Fruit fly (Drosophila melanogaster) whole organism, embryonic: ENCODE measurements around the gene CG3014.
A peak's percentile ranks its signal among the peaks of the same experiment; 100 is the strongest.

ENCODE experiments used
- ATbp ChIP-seq: fragments of 200-800 bp; sonication (Bioruptor generic); optimal IDR thresholded peaks from 2 replicates; lab custom pipeline; 2017; ENCODE audit warnings: missing biosample characterization, mild to moderate bottlenecking, missing genetic modification characterization, missing genetic modification reagents
- BEAF-32 ChIP-seq: fragments of 200-800 bp; sonication (Bioruptor generic); optimal IDR thresholded peaks from 3 replicates; lab custom pipeline; 2017; ENCODE audit warnings: missing biosample characterization, missing genetic modification characterization, mild to moderate bottlenecking, moderate library complexity, missing genetic modification reagents
- CG11398 ChIP-seq: fragments of 200-800 bp; sonication (Bioruptor generic); optimal IDR thresholded peaks from 2 replicates; lab custom pipeline; 2016; ENCODE audit warnings: missing biosample characterization, missing genetic modification characterization
- CG12236 ChIP-seq: fragments of 200-800 bp; sonication (Bioruptor generic); optimal IDR thresholded peaks from 2 replicates; lab custom pipeline; 2016; ENCODE audit warnings: missing biosample characterization, missing genetic modification characterization
- CG12659 ChIP-seq: fragments of 200-800 bp; sonication (Bioruptor generic); optimal IDR thresholded peaks from 3 replicates; lab custom pipeline; 2017; ENCODE audit warnings: mild to moderate bottlenecking, missing biosample characterization, missing genetic modification reagents, missing genetic modification characterization
- CG12744 ChIP-seq: fragments of 200-800 bp; sonication (Bioruptor generic); optimal IDR thresholded peaks from 2 replicates; lab custom pipeline; 2016; ENCODE audit warnings: missing biosample characterization, missing genetic modification characterization
- CG18599 ChIP-seq: fragments of 200-800 bp; sonication (Bioruptor generic); optimal IDR thresholded peaks from 3 replicates; lab custom pipeline; 2017; ENCODE audit warnings: missing biosample characterization, missing genetic modification characterization, mild to moderate bottlenecking, moderate library complexity, missing genetic modification reagents
- CG2678 ChIP-seq: fragments of 200-800 bp; sonication (Bioruptor generic); optimal IDR thresholded peaks from 3 replicates; lab custom pipeline; 2019; ENCODE audit warnings: missing biosample characterization, mild to moderate bottlenecking, missing genetic modification characterization, moderate library complexity
- CG30403 ChIP-seq: fragments of 200-800 bp; sonication (Bioruptor generic); optimal IDR thresholded peaks from 3 replicates; lab custom pipeline; 2016; ENCODE audit warnings: missing biosample characterization, missing genetic modification characterization
- CG31224 ChIP-seq: fragments of 200-800 bp; sonication (Bioruptor generic); IDR thresholded peaks from 2 replicates; pipeline ENCODE4 v1.3.6; 2022; ENCODE audit warnings: missing biosample characterization, missing genetic modification characterization
- CG4328 ChIP-seq: fragments of 200-800 bp; sonication (Bioruptor generic); optimal IDR thresholded peaks from 3 replicates; lab custom pipeline; 2017; ENCODE audit warnings: missing biosample characterization, missing genetic modification reagents, missing genetic modification characterization
- CG6254 ChIP-seq: fragments of 200-800 bp; sonication (Bioruptor generic); optimal IDR thresholded peaks from 3 replicates; lab custom pipeline; 2017; ENCODE audit warnings: mild to moderate bottlenecking, missing biosample characterization, missing genetic modification reagents, missing genetic modification characterization
- CG7556 ChIP-seq: fragments of 200-800 bp; sonication (Bioruptor generic); optimal IDR thresholded peaks from 2 replicates; lab custom pipeline; 2017; ENCODE audit warnings: missing biosample characterization, mild to moderate bottlenecking, missing genetic modification characterization
- CG7928 ChIP-seq: fragments of 200-800 bp; sonication (Bioruptor generic); optimal IDR thresholded peaks from 2 replicates; lab custom pipeline; 2017; ENCODE audit warnings: missing biosample characterization, mild to moderate bottlenecking, missing genetic modification characterization
- CG9215 ChIP-seq: fragments of 200-800 bp; sonication (Bioruptor generic); IDR thresholded peaks from 2 replicates; pipeline ENCODE4 v1.3.6; 2022; ENCODE audit warnings: missing biosample characterization, missing genetic modification characterization
- CG9817 ChIP-seq: fragments of 200-800 bp; sonication (Bioruptor generic); optimal IDR thresholded peaks from 2 replicates; lab custom pipeline; 2018; ENCODE audit warnings: missing biosample characterization, mild to moderate bottlenecking, missing genetic modification characterization, moderate library complexity
- CkIIα-i1 ChIP-seq: fragments of 200-800 bp; sonication (Bioruptor generic); IDR thresholded peaks from 2 replicates; pipeline ENCODE4 v1.3.6; 2022; ENCODE audit warnings: missing biosample characterization, missing genetic modification characterization
- CoRest ChIP-seq: fragments of 200-800 bp; sonication (Bioruptor generic); optimal IDR thresholded peaks from 3 replicates; lab custom pipeline; 2018; ENCODE audit warnings: missing biosample characterization, mild to moderate bottlenecking, missing genetic modification characterization, moderate library complexity
- Dek ChIP-seq: fragments of 200-800 bp; sonication (Bioruptor generic); optimal IDR thresholded peaks from 3 replicates; lab custom pipeline; 2019; ENCODE audit warnings: missing biosample characterization, mild to moderate bottlenecking, missing genetic modification characterization, moderate library complexity
- Dll ChIP-seq: fragments of 200-800 bp; sonication (Bioruptor generic); IDR thresholded peaks from 4 replicates; pipeline ENCODE4 v1.3.6; 2022; ENCODE audit warnings: missing biosample characterization, missing genetic modification characterization; ENCODE audit not compliant: partially characterized antibody
- E2f2 ChIP-seq: fragments of 200-800 bp; sonication (Bioruptor generic); IDR thresholded peaks from 2 replicates; pipeline ENCODE4 v1.3.6; 2022; ENCODE audit warnings: missing biosample characterization, missing genetic modification characterization
- Ets65A ChIP-seq: fragments of 200-800 bp; sonication (Bioruptor generic); peaks from one replicate; lab custom pipeline; 2016; ENCODE audit warnings: missing biosample characterization, missing genetic modification characterization
- HHEX ChIP-seq: fragments of 200-800 bp; sonication (Bioruptor generic); optimal IDR thresholded peaks from 3 replicates; lab custom pipeline; 2017; ENCODE audit warnings: missing biosample characterization, mild to moderate bottlenecking, missing genetic modification characterization, missing genetic modification reagents
- HmgZ ChIP-seq: fragments of 200-800 bp; sonication (Bioruptor generic); optimal IDR thresholded peaks from 2 replicates; lab custom pipeline; 2018; ENCODE audit warnings: missing biosample characterization, mild to moderate bottlenecking, missing genetic modification characterization
- Hr3 ChIP-seq: fragments of 200-800 bp; sonication (Bioruptor generic); optimal IDR thresholded peaks from 3 replicates; lab custom pipeline; 2016; ENCODE audit warnings: missing biosample characterization, missing genetic modification characterization
- Mad ChIP-seq: fragments of 200-800 bp; sonication (Bioruptor generic); optimal IDR thresholded peaks from 2 replicates; lab custom pipeline; 2016; ENCODE audit warnings: missing biosample characterization, missing genetic modification characterization
- PHDP ChIP-seq: fragments of 200-800 bp; sonication (Bioruptor generic); optimal IDR thresholded peaks from 3 replicates; lab custom pipeline; 2018; ENCODE audit warnings: missing biosample characterization, mild to moderate bottlenecking, missing genetic modification characterization, moderate library complexity
- Taf1 ChIP-seq: fragments of 200-800 bp; sonication (Bioruptor generic); IDR thresholded peaks from 2 replicates; pipeline ENCODE4 v1.3.6; 2022; ENCODE audit warnings: missing biosample characterization, missing genetic modification characterization
- Trl ChIP-seq, 3 experiments: fragments of >200 bp in 2 of 3; fragments of 200-800 bp in 1 of 3; sonication (Bioruptor generic) in 1 of 3; optimal IDR thresholded peaks; 2 replicates in 1 of 3; 3 replicates in 2 of 3; lab custom pipeline; 2016 to 2017; ENCODE audit warnings: missing biosample characterization in 1 of 3, missing genetic modification characterization in 1 of 3
- ara ChIP-seq: fragments of 200-800 bp; sonication (Bioruptor generic); IDR thresholded peaks from 2 replicates; pipeline ENCODE4 v1.3.6; 2022; ENCODE audit warnings: missing biosample characterization, missing genetic modification characterization
- chm ChIP-seq: fragments of 200-800 bp; sonication (Bioruptor generic); IDR thresholded peaks from 2 replicates; pipeline ENCODE4 v1.3.6; 2022; ENCODE audit warnings: missing biosample characterization, missing genetic modification characterization
- chn ChIP-seq: fragments of 200-800 bp; sonication (Bioruptor generic); optimal IDR thresholded peaks from 2 replicates; lab custom pipeline; 2016; ENCODE audit warnings: missing biosample characterization, missing genetic modification characterization
- dan ChIP-seq: fragments of 200-800 bp; sonication (Bioruptor generic); IDR thresholded peaks from 2 replicates; pipeline ENCODE4 v1.3.6; 2022; ENCODE audit warnings: missing biosample characterization, missing genetic modification characterization
- danr ChIP-seq: fragments of 200-800 bp; sonication (Bioruptor generic); IDR thresholded peaks from 2 replicates; pipeline ENCODE4 v1.3.6; 2022; ENCODE audit warnings: missing biosample characterization, missing genetic modification characterization
- dmrt99B ChIP-seq: fragments of 200-800 bp; sonication (Bioruptor generic); optimal IDR thresholded peaks from 2 replicates; lab custom pipeline; 2018; ENCODE audit warnings: missing biosample characterization, mild to moderate bottlenecking, missing genetic modification characterization, moderate library complexity
- dysf ChIP-seq: fragments of 200-800 bp; sonication (Bioruptor generic); IDR thresholded peaks from 3 replicates; pipeline ENCODE4 v1.3.6; 2022; ENCODE audit warnings: missing biosample characterization, missing genetic modification characterization
- esg ChIP-seq: fragments of 200-800 bp; sonication (Bioruptor generic); conservative IDR thresholded peaks from 2 replicates; pipeline ENCODE4 v1.3.6; 2022; ENCODE audit warnings: missing biosample characterization, missing genetic modification characterization
- mld ChIP-seq: fragments of 200-800 bp; sonication (Bioruptor generic); IDR thresholded peaks from 3 replicates; pipeline ENCODE4 v1.3.6; 2022; ENCODE audit warnings: missing biosample characterization, missing genetic modification characterization; ENCODE audit not compliant: partially characterized antibody
- nau ChIP-seq: fragments of 200-800 bp; sonication (Bioruptor generic); optimal IDR thresholded peaks from 3 replicates; lab custom pipeline; 2017; ENCODE audit warnings: missing biosample characterization, mild to moderate bottlenecking, missing genetic modification characterization, missing genetic modification reagents
- pfk ChIP-seq: fragments of 200-800 bp; sonication (Bioruptor generic); optimal IDR thresholded peaks from 2 replicates; lab custom pipeline; 2018; ENCODE audit warnings: missing biosample characterization, mild to moderate bottlenecking, missing genetic modification characterization, moderate library complexity
- ranshi ChIP-seq: fragments of 200-800 bp; sonication (Bioruptor generic); IDR thresholded peaks from 2 replicates; pipeline ENCODE4 v1.3.6; 2022; ENCODE audit warnings: missing biosample characterization, missing genetic modification characterization
- row ChIP-seq: fragments of 200-800 bp; sonication (Bioruptor generic); IDR thresholded peaks from 3 replicates; pipeline ENCODE4 v1.3.6; 2022; ENCODE audit warnings: missing biosample characterization, missing genetic modification characterization
- sc ChIP-seq, 3 experiments: fragments of >200 bp in 2 of 3; fragments of 200-800 bp in 1 of 3; sonication (Bioruptor generic) in 1 of 3; optimal IDR thresholded peaks; 2 replicates in 2 of 3; 3 replicates in 1 of 3; lab custom pipeline; 2017; ENCODE audit warnings: mild to moderate bottlenecking in 1 of 3, missing biosample characterization in 1 of 3, missing genetic modification characterization in 1 of 3, missing genetic modification reagents in 1 of 3
- sd ChIP-seq: fragments of 200-800 bp; sonication (Bioruptor generic); optimal IDR thresholded peaks from 3 replicates; lab custom pipeline; 2018; ENCODE audit warnings: missing biosample characterization, mild to moderate bottlenecking, missing genetic modification characterization, moderate library complexity
- ssp ChIP-seq: fragments of 200-800 bp; sonication (Bioruptor generic); IDR thresholded peaks from 2 replicates; pipeline ENCODE4 v1.3.6; 2022; ENCODE audit warnings: missing biosample characterization, missing genetic modification characterization
- tgo ChIP-seq: fragments of 200-800 bp; sonication (Bioruptor generic); IDR thresholded peaks from 3 replicates; pipeline ENCODE4 v1.3.6; 2022; ENCODE audit warnings: missing biosample characterization, missing genetic modification characterization
- tna ChIP-seq: fragments of 200-800 bp; sonication (Bioruptor generic); IDR thresholded peaks from 2 replicates; pipeline ENCODE4 v1.3.6; 2022; ENCODE audit warnings: missing biosample characterization, missing genetic modification characterization; ENCODE audit not compliant: partially characterized antibody
- twi ChIP-seq: fragments of 200-800 bp; optimal IDR thresholded peaks from 2 replicates; lab custom pipeline; 2019; ENCODE audit warnings: missing biosample characterization, mild to moderate bottlenecking, missing genetic modification characterization, moderate library complexity
- wek ChIP-seq: fragments of 200-800 bp; sonication (Bioruptor generic); optimal IDR thresholded peaks from 3 replicates; lab custom pipeline; 2018; ENCODE audit warnings: missing biosample characterization, mild to moderate bottlenecking, missing genetic modification characterization, moderate library complexity

Gene CG3014

DNA sequence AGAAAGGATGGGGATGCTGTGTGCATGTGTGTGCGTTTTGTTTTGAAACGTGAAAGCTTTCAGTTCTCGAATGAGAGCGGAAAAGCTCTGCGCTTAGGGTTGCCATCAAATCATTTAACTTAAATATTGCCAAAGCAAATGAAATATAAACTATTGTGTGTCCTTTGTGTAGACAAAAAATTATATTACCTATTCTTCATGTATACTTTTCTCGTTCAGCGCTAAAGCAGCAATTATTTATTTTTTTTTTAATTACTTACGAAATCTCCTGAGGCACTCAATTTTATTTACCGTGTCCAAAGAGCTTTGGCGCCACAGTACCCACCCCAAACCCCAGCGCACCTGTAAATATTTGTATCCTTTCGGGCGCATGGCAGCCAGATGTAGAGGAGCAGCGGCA lies 19.0 kb upstream of the CG3014 start (continued):
- TF ChIP-seq ATbp (GFP tag; lab: Kevin White, UChicago) (peak; percentile 1), CG7556 (GFP tag; lab: Kevin White, UChicago) (peak; percentile 66), dysf (GFP tag; lab: Robert Waterston, UW) (peak; percentile 64), dmrt99B (peak; percentile 37), ranshi (GFP tag; lab: Robert Waterston, UW) (peak; percentile 54), Mad (GFP tag; lab: Kevin White, UChicago) (no peak), tna (GFP tag; lab: Robert Waterston, UW) (no peak), ara (GFP tag; lab: Robert Waterston, UW) (no peak), danr (0 out of 2 replicates have a peak, but pooled peaks have one; percentile 22), CoRest (tag; lab: Kevin White, UChicago) (peak; percentile 30), Dll (GFP tag; lab: Robert Waterston, UW) (no peak), wek (GFP tag; lab: Kevin White, UChicago) (no peak), chn (GFP tag; lab: Kevin White, UChicago) (no peak), Ets65A (GFP tag; lab: Kevin White, UChicago) (peak; percentile 89), Dek (tag; lab: Kevin White, UChicago) (peak; percentile 37), chm (GFP tag; lab: Robert Waterston, UW) (no peak), CG18599 (GFP tag; lab: Kevin White, UChicago) (peak; percentile 84), CG31224 (no peak), CG30403 (GFP tag; lab: Kevin White, UChicago) (peak; percentile 49), row (peak; percentile 74), BEAF-32 (no peak), nau (GFP tag; lab: Kevin White, UChicago) (no peak), esg (GFP tag; lab: Robert Waterston, UW) (peak; percentile 35; the same call in 1 of the 2 replicates), twi (tag; lab: Kevin White, UChicago) (no peak), Hr3 (no peak), CG6254 (no peak), CkIIα-i1 (no peak), Trl (optimal IDR thresholded peaks at IDR 0.05; lab: Kevin White, UChicago) (peak in 1 of 2 experiments; percentile 7), Trl (GFP tag; optimal IDR thresholded peaks at IDR 0.05; lab: Kevin White, UChicago) (peak; percentile 16), CG7928 (GFP tag; lab: Kevin White, UChicago) (no peak), E2f2 (GFP tag; lab: Robert Waterston, UW) (peak; percentile 30; the same call in 1 of the 2 replicates), HmgZ (tag; lab: Kevin White, UChicago) (peak; percentile 21), sd (tag; lab: Kevin White, UChicago) (peak; percentile 13), CG12659 (GFP tag; lab: Kevin White, UChicago) (peak; percentile 35), pfk (no peak), CG9817 (tag; lab: Kevin White, UChicago) (peak; percentile 14), CG9215 (GFP tag; lab: Robert Waterston, UW) (peak; percentile 54; the same call in 1 of the 2 replicates), CG12236 (GFP tag; lab: Kevin White, UChicago) (no peak), sc (optimal IDR thresholded peaks at IDR 0.05; lab: Kevin White, UChicago) (no peak), sc (GFP tag; optimal IDR thresholded peaks at IDR 0.05; lab: Kevin White, UChicago) (no peak), Taf1 (GFP tag; lab: Robert Waterston, UW) (peak; percentile 42; the same call in 1 of the 2 replicates), tgo (peak; percentile 43; the same call in 2 of the 3 replicates), CG2678 (peak; percentile 69), CG12744 (GFP tag; lab: Kevin White, UChicago) (peak; percentile 18), ssp (GFP tag; lab: Robert Waterston, UW) (peak; percentile 49; the same call in 1 of the 2 replicates), PHDP (tag; lab: Kevin White, UChicago) (peak; percentile 28), mld (GFP tag; lab: Robert Waterston, UW) (no peak), CG11398 (GFP tag; lab: Kevin White, UChicago) (no peak), HHEX (GFP tag; lab: Kevin White, UChicago) (peak; percentile 45), dan (GFP tag; lab: Robert Waterston, UW) (no peak), CG4328 (no peak)
